Worm (Caenorhabditis elegans) whole organism, early embryonic: ENCODE results near the gene acs-7.

Source experiments
- aly-1 ChIP-seq: sonication (generic microtip); optimal IDR thresholded peaks from 2 replicates; lab custom pipeline; 2016; ENCODE audit warnings: missing genetic modification characterization, missing compliant biosample characterization
- ama-1 ChIP-seq: fragments of 150-350 bp; optimal IDR thresholded peaks from 2 replicates; lab custom pipeline; 2014
- ceh-36 ChIP-seq: sonication (generic microtip); optimal IDR thresholded peaks from 2 replicates; lab custom pipeline; 2016; ENCODE audit warnings: missing genetic modification characterization, inconsistent platforms, missing compliant biosample characterization
- ets-7 ChIP-seq: sonication (generic microtip); optimal IDR thresholded peaks from 2 replicates; lab custom pipeline; 2016; ENCODE audit warnings: missing genotype, missing genetic modification characterization, missing compliant biosample characterization
- flt-1 ChIP-seq: fragments of 200-800 bp; sonication (Bioruptor generic); IDR thresholded peaks from 2 replicates; pipeline ENCODE4 v1.3.6; 2022; ENCODE audit warnings: missing genetic modification characterization, missing compliant biosample characterization
- hmg-4 ChIP-seq: fragments of 200-800 bp; sonication (Bioruptor generic); optimal IDR thresholded peaks from 2 replicates; lab custom pipeline; 2018; ENCODE audit warnings: mild to moderate bottlenecking, missing genetic modification characterization, missing compliant biosample characterization
- scrt-1 ChIP-seq: fragments of 200-800 bp; sonication (Bioruptor generic); IDR thresholded peaks from 2 replicates; pipeline ENCODE4 v1.3.6; 2022; ENCODE audit warnings: missing genetic modification characterization, missing compliant biosample characterization
- sea-1 ChIP-seq: fragments of 200-800 bp; sonication (Bioruptor generic); conservative IDR thresholded peaks from 2 replicates; pipeline ENCODE4 v1.3.6; 2022; ENCODE audit warnings: missing genetic modification characterization, missing compliant biosample characterization
- tbx-11 ChIP-seq: fragments of 200-800 bp; sonication (Bioruptor generic); IDR thresholded peaks from 2 replicates; pipeline ENCODE4 v1.3.6; 2022; ENCODE audit warnings: missing genetic modification characterization, missing compliant biosample characterization
- tbx-37 ChIP-seq: fragments of 200-800 bp; sonication (Bioruptor generic); conservative IDR thresholded peaks from 2 replicates; pipeline ENCODE4 v1.3.6; 2022; ENCODE audit warnings: missing genetic modification reagents, missing genetic modification characterization, missing compliant biosample characterization
- tra-4 ChIP-seq: sonication (generic microtip); optimal IDR thresholded peaks from 2 replicates; lab custom pipeline; 2017; ENCODE audit warnings: missing genetic modification characterization, missing compliant biosample characterization

- no peak for TF ChIP-seq tbx-11
- TF ChIP-seq ama-1 (lab: Kevin White, UChicago): no peak
- TF ChIP-seq scrt-1 (GFP tag; lab: Robert Waterston, UW): no peak
- TF ChIP-seq ceh-36 (tag; lab: Kevin White, UChicago): no peak
- TF ChIP-seq tbx-37 (GFP tag; lab: Robert Waterston, UW): no peak
- TF ChIP-seq aly-1 (tag; lab: Kevin White, UChicago): no peak
- TF ChIP-seq ets-7 (tag; lab: Kevin White, UChicago): no peak
- TF ChIP-seq tra-4 (tag; lab: Kevin White, UChicago): no peak
- TF ChIP-seq flt-1 (GFP tag; lab: Robert Waterston, UW): no peak
- no peak for TF ChIP-seq sea-1 (GFP tag; lab: Robert Waterston, UW)
- no peak for TF ChIP-seq hmg-4 (GFP tag; lab: Kevin White, UChicago)
Measured at ce11 chrII:9274734-9275133, 17.1 kb upstream of the acs-7 start.
